Worm (Caenorhabditis elegans) whole organism, L2 larva: Measurements from ENCODE around the gene C18E9.8.

Experiments
- ama-1 ChIP-seq: fragments of 150-350 bp; optimal IDR thresholded peaks from 2 replicates; lab custom pipeline; 2018; ENCODE audit warnings: inconsistent platforms
- egl-27 ChIP-seq: sonication (generic microtip); optimal IDR thresholded peaks from 3 replicates; lab custom pipeline; 2017; ENCODE audit warnings: missing biosample characterization, missing genetic modification reagents, missing genetic modification characterization
- nhr-12 ChIP-seq: fragments of 150-350 bp; optimal IDR thresholded peaks from 2 replicates; lab custom pipeline; 2014; ENCODE audit warnings: missing biosample characterization, missing genetic modification characterization
- nhr-77 ChIP-seq: fragments of 150-350 bp; optimal IDR thresholded peaks from 2 replicates; lab custom pipeline; 2014; ENCODE audit warnings: missing biosample characterization, missing genetic modification characterization
- snpc-4 ChIP-seq: fragments of 150-350 bp; optimal IDR thresholded peaks from 2 replicates; lab custom pipeline; 2014; ENCODE audit warnings: missing biosample characterization, missing genetic modification characterization

DNA sequence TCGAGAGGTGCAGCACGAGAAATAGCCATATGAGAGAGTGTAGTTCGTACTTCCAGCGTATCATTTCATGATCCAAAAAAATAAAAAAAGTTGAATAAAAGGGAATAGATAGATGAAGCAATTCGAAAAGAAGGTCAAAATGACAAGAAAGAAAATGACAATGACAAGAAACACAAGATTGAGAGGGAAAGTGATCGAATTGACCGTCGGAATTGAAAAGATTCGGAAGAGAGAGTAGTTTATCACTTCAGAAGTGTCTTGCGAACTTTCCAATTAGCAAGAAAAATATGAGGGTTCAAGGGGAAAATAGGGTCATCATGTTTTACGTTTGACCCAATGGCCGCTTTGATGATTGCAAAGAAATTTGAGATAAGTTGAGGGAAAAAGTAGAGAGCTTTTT is 31.8 kb upstream of the C18E9.8 start, which contains the start of gene dep-1:
- TF ChIP-seq nhr-12 (tag; lab: Kevin White, UChicago): no peak
- TF ChIP-seq ama-1 (lab: Kevin White, UChicago): no peak
- TF ChIP-seq snpc-4 (tag; lab: Kevin White, UChicago): no peak
- no peak for TF ChIP-seq nhr-77 (tag; lab: Kevin White, UChicago)
- no peak for TF ChIP-seq egl-27 (tag; lab: Kevin White, UChicago)
